Worm (Caenorhabditis elegans) whole organism, L1 larva: Measurements from ENCODE around the gene nspc-20.
A peak's percentile ranks its signal among the peaks of the same experiment; 100 is the strongest.

Experiments used
- C04F5.9 ChIP-seq: sonication (generic microtip); optimal IDR thresholded peaks from 2 replicates; lab custom pipeline; 2016; ENCODE audit warnings: missing genetic modification characterization, missing compliant biosample characterization
- C34B4.2 ChIP-seq: sonication (generic microtip); optimal IDR thresholded peaks from 2 replicates; lab custom pipeline; 2017; ENCODE audit warnings: mild to moderate bottlenecking, missing genetic modification characterization, missing compliant biosample characterization
- F16B12.6 ChIP-seq: fragments of 150-350 bp; optimal IDR thresholded peaks from 2 replicates; lab custom pipeline; 2014; ENCODE audit warnings: missing biosample characterization, missing genetic modification characterization
- aha-1 ChIP-seq: fragments of 150-350 bp; optimal IDR thresholded peaks from 2 replicates; lab custom pipeline; 2014; ENCODE audit warnings: missing biosample characterization, missing genetic modification characterization
- ama-1 ChIP-seq: fragments of 150-350 bp; optimal IDR thresholded peaks from 2 replicates; lab custom pipeline; 2014
- blmp-1 ChIP-seq: fragments of 150-350 bp; optimal IDR thresholded peaks from 2 replicates; lab custom pipeline; 2014; ENCODE audit warnings: missing biosample characterization, missing genetic modification characterization
- ceh-8 ChIP-seq: fragments of 200-800 bp; sonication (Bioruptor generic); optimal IDR thresholded peaks from 2 replicates; lab custom pipeline; 2018; ENCODE audit warnings: mild to moderate bottlenecking, missing genetic modification characterization, moderate library complexity, missing compliant biosample characterization
- ceh-88 ChIP-seq: fragments of 200-800 bp; sonication (Bioruptor generic); IDR thresholded peaks from 2 replicates; pipeline ENCODE4 v1.3.6; 2022; ENCODE audit warnings: missing genetic modification characterization, missing compliant biosample characterization
- ces-1 ChIP-seq: fragments of 150-350 bp; optimal IDR thresholded peaks from 2 replicates; lab custom pipeline; 2014; ENCODE audit warnings: missing biosample characterization, missing genetic modification reagents, missing genetic modification characterization
- dsc-1 ChIP-seq: sonication (generic microtip); optimal IDR thresholded peaks from 2 replicates; lab custom pipeline; 2016; ENCODE audit warnings: mild to moderate bottlenecking, missing genetic modification characterization, missing compliant biosample characterization
- efl-3 ChIP-seq: fragments of 200-800 bp; sonication (Bioruptor generic); optimal IDR thresholded peaks from 2 replicates; lab custom pipeline; 2018; ENCODE audit warnings: mild to moderate bottlenecking, missing genetic modification characterization, missing compliant biosample characterization
- elt-2 ChIP-seq: sonication (generic microtip); optimal IDR thresholded peaks from 2 replicates; lab custom pipeline; 2016; ENCODE audit warnings: missing genetic modification characterization, mild to moderate bottlenecking, inconsistent platforms, missing compliant biosample characterization, missing genetic modification reagents
- elt-3 ChIP-seq, 6 experiments: fragments of 150-350 bp in 1 of 6; sonication (generic microtip); optimal IDR thresholded peaks; 2 replicates each; lab custom pipeline; 2017 to 2018; ENCODE audit warnings: missing biosample characterization in 6 of 6, missing genetic modification characterization in 6 of 6, inconsistent platforms in 1 of 6
- ets-5 ChIP-seq: fragments of 200-800 bp; sonication (Bioruptor generic); IDR thresholded peaks from 2 replicates; pipeline ENCODE4 v1.3.6; 2022; ENCODE audit warnings: missing genetic modification characterization, missing compliant biosample characterization
- fkh-4 ChIP-seq: sonication (generic microtip); optimal IDR thresholded peaks from 2 replicates; lab custom pipeline; 2016; ENCODE audit warnings: missing compliant biosample characterization, missing genetic modification characterization, borderline replicate concordance
- grh-1 ChIP-seq: fragments of 200-800 bp; sonication (Bioruptor generic); IDR thresholded peaks from 2 replicates; pipeline ENCODE4 v1.3.6; 2022; ENCODE audit warnings: missing genetic modification reagents, missing genetic modification characterization, missing compliant biosample characterization
- irx-1 ChIP-seq: sonication (generic microtip); optimal IDR thresholded peaks from 2 replicates; lab custom pipeline; 2016; ENCODE audit warnings: missing genetic modification characterization, missing compliant biosample characterization
- jun-1 ChIP-seq: fragments of 150-350 bp; optimal IDR thresholded peaks from 2 replicates; lab custom pipeline; 2014; ENCODE audit warnings: missing biosample characterization, missing genetic modification reagents, missing genetic modification characterization
- lin-13 ChIP-seq: fragments of 150-350 bp; optimal IDR thresholded peaks from 2 replicates; lab custom pipeline; 2014; ENCODE audit warnings: missing biosample characterization, missing genetic modification reagents, missing genetic modification characterization
- lin-14 ChIP-seq: fragments of 200-800 bp; sonication (Bioruptor generic); optimal IDR thresholded peaks from 2 replicates; lab custom pipeline; 2018; ENCODE audit warnings: mild to moderate bottlenecking, missing genetic modification characterization, moderate library complexity, missing compliant biosample characterization
- lin-35 ChIP-seq, 2 experiments: fragments of 150-350 bp; optimal IDR thresholded peaks; 2 replicates each; lab custom pipeline; 2014; ENCODE audit warnings: missing biosample characterization in 2 of 2, missing genetic modification characterization in 2 of 2, missing genetic modification reagents in 2 of 2
- lin-39 ChIP-seq: fragments of 150-350 bp; optimal IDR thresholded peaks from 2 replicates; lab custom pipeline; 2014; ENCODE audit warnings: missing biosample characterization, missing genetic modification reagents, missing genetic modification characterization
- lir-3 ChIP-seq: sonication (generic microtip); optimal IDR thresholded peaks from 2 replicates; lab custom pipeline; 2016; ENCODE audit warnings: mild to moderate bottlenecking, missing genetic modification characterization, moderate library complexity, missing compliant biosample characterization; ENCODE audit not compliant: poor library complexity
- lsy-2 ChIP-seq, 2 experiments: fragments of 150-350 bp; optimal IDR thresholded peaks; 2 replicates each; lab custom pipeline; 2014; ENCODE audit warnings: missing biosample characterization in 2 of 2, missing genetic modification characterization in 2 of 2
- mab-9 ChIP-seq: fragments of 200-800 bp; sonication (Bioruptor generic); IDR thresholded peaks from 2 replicates; pipeline ENCODE4 v1.3.6; 2022; ENCODE audit warnings: missing genetic modification reagents, missing genetic modification characterization, missing compliant biosample characterization
- mef-2 ChIP-seq: fragments of 150-350 bp; optimal IDR thresholded peaks from 2 replicates; lab custom pipeline; 2014; ENCODE audit warnings: missing biosample characterization, missing genetic modification characterization
- mep-1 ChIP-seq: fragments of 150-350 bp; optimal IDR thresholded peaks from 2 replicates; lab custom pipeline; 2014; ENCODE audit warnings: missing biosample characterization, missing genetic modification characterization
- nhr-11 ChIP-seq: fragments of 150-350 bp; optimal IDR thresholded peaks from 2 replicates; lab custom pipeline; 2014; ENCODE audit warnings: missing biosample characterization, missing genetic modification characterization
- nhr-12 ChIP-seq: sonication (generic microtip); optimal IDR thresholded peaks from 2 replicates; lab custom pipeline; 2017; ENCODE audit warnings: missing biosample characterization, missing genetic modification characterization
- nhr-19 ChIP-seq: fragments of 200-800 bp; sonication (Bioruptor generic); conservative IDR thresholded peaks from 2 replicates; pipeline ENCODE4 v1.3.6; 2022; ENCODE audit warnings: missing genetic modification characterization, missing compliant biosample characterization
- nhr-20 ChIP-seq: sonication (generic microtip); optimal IDR thresholded peaks from 2 replicates; lab custom pipeline; 2016; ENCODE audit warnings: mild to moderate bottlenecking, missing genetic modification characterization, missing compliant biosample characterization
- nhr-237 ChIP-seq: fragments of 150-350 bp; optimal IDR thresholded peaks from 2 replicates; lab custom pipeline; 2014; ENCODE audit warnings: missing biosample characterization, missing genetic modification characterization
- nhr-47 ChIP-seq: sonication (generic microtip); optimal IDR thresholded peaks from 2 replicates; lab custom pipeline; 2016; ENCODE audit warnings: mild to moderate bottlenecking, missing genetic modification characterization, moderate library complexity, missing compliant biosample characterization
- nhr-71 ChIP-seq: sonication (generic microtip); optimal IDR thresholded peaks from 2 replicates; lab custom pipeline; 2016; ENCODE audit warnings: mild to moderate bottlenecking, missing genetic modification characterization, moderate library complexity, missing compliant biosample characterization
- nhr-77 ChIP-seq: fragments of 150-350 bp; optimal IDR thresholded peaks from 2 replicates; lab custom pipeline; 2014; ENCODE audit warnings: missing biosample characterization, missing genetic modification characterization
- nhr-84 ChIP-seq: sonication (generic microtip); optimal IDR thresholded peaks from 2 replicates; lab custom pipeline; 2017; ENCODE audit warnings: missing biosample characterization, missing genetic modification characterization
- nhr-85 ChIP-seq: sonication (generic microtip); peaks from one replicate; lab custom pipeline; 2016; ENCODE audit warnings: missing genetic modification characterization, inconsistent platforms, missing compliant biosample characterization
- nhr-90 ChIP-seq: sonication (generic microtip); optimal IDR thresholded peaks from 2 replicates; lab custom pipeline; 2016; ENCODE audit warnings: mild to moderate bottlenecking, missing genetic modification characterization, missing compliant biosample characterization; ENCODE audit not compliant: poor library complexity
- rnt-1 ChIP-seq: sonication (generic microtip); optimal IDR thresholded peaks from 2 replicates; lab custom pipeline; 2016; ENCODE audit warnings: mild to moderate bottlenecking, missing genetic modification characterization, moderate library complexity, missing compliant biosample characterization
- skn-1 ChIP-seq: fragments of 150-350 bp; optimal IDR thresholded peaks from 2 replicates; lab custom pipeline; 2014; ENCODE audit warnings: missing biosample characterization, missing genetic modification characterization
- snpc-4 ChIP-seq: fragments of 150-350 bp; optimal IDR thresholded peaks from 2 replicates; lab custom pipeline; 2014; ENCODE audit warnings: missing biosample characterization, missing genetic modification characterization
- snu-23 ChIP-seq: sonication (generic microtip); optimal IDR thresholded peaks from 2 replicates; lab custom pipeline; 2016; ENCODE audit warnings: missing genetic modification characterization, missing compliant biosample characterization
- sox-4 ChIP-seq: sonication (generic microtip); optimal IDR thresholded peaks from 2 replicates; lab custom pipeline; 2016; ENCODE audit warnings: missing genetic modification characterization, missing compliant biosample characterization
- sptf-1 ChIP-seq: fragments of 150-350 bp; optimal IDR thresholded peaks from 2 replicates; lab custom pipeline; 2014; ENCODE audit warnings: missing biosample characterization, missing genetic modification characterization
- tbx-2 ChIP-seq: sonication (generic microtip); optimal IDR thresholded peaks from 2 replicates; lab custom pipeline; 2016; ENCODE audit warnings: missing genetic modification characterization, missing compliant biosample characterization
- unc-130 ChIP-seq: fragments of 150-350 bp; optimal IDR thresholded peaks from 2 replicates; lab custom pipeline; 2017; ENCODE audit warnings: missing biosample characterization, missing genetic modification characterization, inconsistent platforms
- unc-98 ChIP-seq: fragments of 200-800 bp; sonication (Bioruptor generic); IDR thresholded peaks from 2 replicates; pipeline ENCODE4 v1.3.6; 2022; ENCODE audit warnings: missing genetic modification characterization, missing compliant biosample characterization
- vab-15 ChIP-seq: sonication (generic microtip); optimal IDR thresholded peaks from 2 replicates; lab custom pipeline; 2017; ENCODE audit warnings: missing genotype, mild to moderate bottlenecking, missing genetic modification characterization, missing compliant biosample characterization
- xbp-1 ChIP-seq: sonication (generic microtip); optimal IDR thresholded peaks from 2 replicates; lab custom pipeline; 2016; ENCODE audit warnings: missing genetic modification characterization, missing compliant biosample characterization
- zip-4 ChIP-seq: fragments of 200-800 bp; sonication (Bioruptor generic); optimal IDR thresholded peaks from 2 replicates; lab custom pipeline; 2018; ENCODE audit warnings: mild to moderate bottlenecking, missing genetic modification characterization, moderate library complexity, missing compliant biosample characterization

nspc-20 gene

DNA sequence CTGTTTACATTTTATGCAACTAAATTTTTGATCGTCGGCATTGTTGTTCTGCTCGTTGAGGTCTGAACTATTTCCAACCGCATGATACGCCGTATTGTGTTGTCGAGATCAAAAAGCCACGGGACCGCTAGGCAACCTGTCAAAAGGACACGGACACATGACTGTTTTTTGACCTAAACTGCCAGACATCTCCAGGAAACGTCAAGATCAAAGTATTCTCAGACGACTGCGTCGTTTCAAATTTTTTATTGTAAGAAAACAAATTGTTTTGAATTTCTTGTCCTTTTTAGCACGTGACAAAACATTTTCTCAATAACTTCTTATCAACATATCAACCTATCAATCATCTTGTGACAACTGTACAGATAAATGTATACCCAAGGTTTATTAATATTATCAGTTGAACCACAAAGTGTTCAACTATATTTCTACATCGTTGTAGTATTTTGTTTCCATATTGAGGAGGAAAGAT, 27.9 kb downstream of the nspc-20 start (continued):
- TF ChIP-seq fkh-4 (tag; lab: Kevin White, UChicago) (no peak), nhr-20 (tag; lab: Kevin White, UChicago) (peak; percentile 92), sptf-1 (tag; lab: Kevin White, UChicago) (no peak), vab-15 (tag; lab: Kevin White, UChicago) (no peak), aha-1 (tag; lab: Kevin White, UChicago) (no peak), unc-98 (GFP tag; lab: Robert Waterston, UW) (no peak), efl-3 (GFP tag; lab: Kevin White, UChicago) (no peak), nhr-11 (tag; lab: Kevin White, UChicago) (no peak), mep-1 (tag; lab: Kevin White, UChicago) (peak; percentile 56), nhr-85 (peak; percentile 98), F16B12.6 (tag; lab: Kevin White, UChicago) (no peak), lin-14 (peak; percentile 76), ama-1 (no peak), sox-4 (tag; lab: Kevin White, UChicago) (no peak), C34B4.2 (no peak), lir-3 (tag; lab: Kevin White, UChicago) (peak; percentile 20), nhr-237 (no peak), ets-5 (GFP tag; lab: Robert Waterston, UW) (no peak), lin-13 (peak; percentile 44)

DNA sequence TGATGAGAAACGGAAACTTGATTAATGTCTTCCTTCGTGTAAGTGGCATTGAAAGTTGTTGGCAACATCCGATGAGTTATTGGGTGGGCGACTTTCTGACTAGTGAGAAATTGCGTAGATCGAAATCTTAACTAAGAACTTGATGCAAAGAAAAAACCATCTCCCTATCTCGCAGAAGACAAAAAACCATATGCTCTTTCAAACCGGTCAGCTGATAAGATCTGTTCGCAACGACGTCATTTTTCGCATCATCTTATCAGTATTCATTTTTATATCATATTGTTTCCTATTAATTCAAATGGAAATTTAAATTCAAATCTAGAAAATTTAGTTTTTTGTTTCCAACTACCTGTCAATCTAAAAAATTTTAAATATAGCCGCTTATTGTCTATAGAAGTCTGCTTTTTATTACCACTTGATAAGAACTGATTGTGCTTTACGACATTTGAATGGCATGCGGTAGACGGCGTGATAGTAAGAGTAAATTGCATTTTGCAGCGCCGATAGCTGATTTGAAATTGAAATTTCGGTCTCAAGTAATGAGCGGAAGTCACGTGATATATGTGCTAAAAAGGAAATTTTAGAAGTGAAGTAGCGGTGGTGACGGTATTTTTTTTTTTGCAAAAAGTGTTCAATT, 29.5 kb downstream of the nspc-20 start:
- TF ChIP-seq elt-2 (tag; lab: Kevin White, UChicago) (peak; percentile 95), nhr-19 (GFP tag; lab: Robert Waterston, UW) (peak; percentile 7; the same call in 1 of the 2 replicates), zip-4 (GFP tag; lab: Kevin White, UChicago) (no peak), lsy-2 (tag; optimal IDR thresholded peaks at IDR 0.05; lab: Kevin White, UChicago) (peak in 1 of 2 experiments; percentile 10), nhr-85 (peak; percentile 98), jun-1 (no peak), unc-130 (tag; lab: Kevin White, UChicago) (no peak), elt-3 (tag; optimal IDR thresholded peaks at IDR 0.05; lab: Kevin White, UChicago) (peak in 4 of 6 experiments; percentile 8 to 39 (median 14)), efl-3 (GFP tag; lab: Kevin White, UChicago) (peak; percentile 62), mab-9 (no peak), nhr-11 (tag; lab: Kevin White, UChicago) (no peak), snu-23 (GFP tag; lab: Kevin White, UChicago) (peak; percentile 35), xbp-1 (tag; lab: Kevin White, UChicago) (no peak), ceh-8 (no peak), ces-1 (no peak), irx-1 (tag; lab: Kevin White, UChicago) (peak; percentile 54), mef-2 (tag; lab: Kevin White, UChicago) (no peak), nhr-12 (tag; lab: Kevin White, UChicago) (no peak), lin-14 (peak; percentile 70), tbx-2 (tag; lab: Kevin White, UChicago) (no peak), sox-4 (tag; lab: Kevin White, UChicago) (no peak), lin-39 (tag; lab: Kevin White, UChicago) (peak; percentile 58), grh-1 (GFP tag; lab: Robert Waterston, UW) (peak; percentile 96), skn-1 (no peak), fkh-4 (tag; lab: Kevin White, UChicago) (no peak), nhr-71 (tag; lab: Kevin White, UChicago) (peak; percentile 69), dsc-1 (tag; lab: Kevin White, UChicago) (no peak), lin-35 (GFP tag; optimal IDR thresholded peaks at IDR 0.05; lab: Kevin White, UChicago) (peak; percentile 8 to 31), C04F5.9 (tag; lab: Kevin White, UChicago) (no peak), nhr-77 (tag; lab: Kevin White, UChicago) (no peak), nhr-84 (tag; lab: Kevin White, UChicago) (no peak), ets-5 (GFP tag; lab: Robert Waterston, UW) (no peak), nhr-47 (peak; percentile 45), blmp-1 (tag; lab: Kevin White, UChicago) (peak; percentile 76), nhr-90 (peak; percentile 54), snpc-4 (tag; lab: Kevin White, UChicago) (no peak), ceh-88 (no peak), rnt-1 (tag; lab: Kevin White, UChicago) (peak; percentile 46), nhr-20 (tag; lab: Kevin White, UChicago) (peak; percentile 72)
